Worm (Caenorhabditis elegans): ENCODE measurements around the gene ivns-1.

DNA sequence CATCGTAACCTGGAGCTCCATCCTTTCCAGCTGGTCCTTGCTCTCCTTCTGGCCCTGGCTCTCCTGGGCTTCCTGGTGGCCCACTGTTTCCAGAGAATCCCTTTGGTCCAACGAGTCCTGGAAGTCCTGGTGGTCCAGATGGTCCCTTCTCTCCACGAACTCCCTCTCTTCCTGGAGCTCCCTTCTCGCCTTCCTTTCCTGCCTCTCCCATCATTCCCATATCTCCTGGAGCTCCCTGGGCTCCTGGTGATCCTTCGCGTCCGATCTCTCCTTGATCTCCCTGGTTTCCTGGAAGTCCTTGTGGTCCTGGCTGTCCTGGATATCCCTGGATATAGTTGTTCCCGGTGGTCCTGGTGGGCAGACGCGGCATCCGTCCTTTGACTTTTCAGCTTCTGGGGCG, 2.1 kb upstream of the ivns-1 start:
- TF ChIP-seq lin-13 (tag; optimal IDR thresholded peaks at IDR 0.05) (no peak), pha-4 (tag; optimal IDR thresholded peaks at IDR 0.05) (no peak), nhr-12 (tag; optimal IDR thresholded peaks at IDR 0.05) (no peak), mab-5 (tag; optimal IDR thresholded peaks at IDR 0.05) (no peak), nhr-237 (tag; optimal IDR thresholded peaks at IDR 0.05) (no peak), nhr-76 (tag; optimal IDR thresholded peaks at IDR 0.05) (no peak), bed-3 (GFP tag; optimal IDR thresholded peaks at IDR 0.05) (no peak)
